Worm (Caenorhabditis elegans): ENCODE results near the gene C16D9.4.

The C16D9.4 gene

ce11 chrV:8196993-8197392 is 45.7 kb downstream of the C16D9.4 start:
- no peak for TF ChIP-seq blmp-1 (tag; optimal IDR thresholded peaks at IDR 0.05; ENCODE audit: insufficient read depth)
- TF ChIP-seq unc-55 (GFP tag; optimal IDR thresholded peaks at IDR 0.05) = no peak
- TF ChIP-seq mab-5 (tag; optimal IDR thresholded peaks at IDR 0.05) = no peak
- no peak for TF ChIP-seq ztf-4 (tag; optimal IDR thresholded peaks at IDR 0.05)
- TF ChIP-seq skn-1 (tag; optimal IDR thresholded peaks at IDR 0.05) = no peak
- no peak for TF ChIP-seq elt-1 (tag; optimal IDR thresholded peaks at IDR 0.05)
- no peak for TF ChIP-seq nhr-25 (tag; optimal IDR thresholded peaks at IDR 0.05)
- no peak for TF ChIP-seq nhr-129 (tag; optimal IDR thresholded peaks at IDR 0.05)
- no peak for TF ChIP-seq unc-62 (GFP tag; optimal IDR thresholded peaks at IDR 0.05)
- no peak for TF ChIP-seq unc-39 (tag; optimal IDR thresholded peaks at IDR 0.05)
- TF ChIP-seq sma-3 (GFP tag; optimal IDR thresholded peaks at IDR 0.05) = no peak
- no peak for TF ChIP-seq R02D3.7 (tag; optimal IDR thresholded peaks at IDR 0.05)
- TF ChIP-seq ceh-82 (tag; optimal IDR thresholded peaks at IDR 0.05) = no peak
- no peak for TF ChIP-seq egl-27 (tag; optimal IDR thresholded peaks at IDR 0.05)
- no peak for TF ChIP-seq dmd-4 (tag; optimal IDR thresholded peaks at IDR 0.05)
- no peak for TF ChIP-seq nhr-21 (tag; optimal IDR thresholded peaks at IDR 0.05)
- TF ChIP-seq fos-1 (tag; optimal IDR thresholded peaks at IDR 0.05) = no peak
- no peak for TF ChIP-seq gmeb-1 (tag; optimal IDR thresholded peaks at IDR 0.05)
- TF ChIP-seq ztf-1 (GFP tag; conservative IDR thresholded peaks at IDR 0.05) = no peak

ce11 chrV:8195889-8196418 is 46.7 kb downstream of the C16D9.4 start, which contains the start of gene F20D6.10:
Gene F20D6.10 (minus strand): TSS chrV:8195939.
- TF ChIP-seq unc-55 (GFP tag; optimal IDR thresholded peaks at IDR 0.05) (no peak), alr-1 (tag; optimal IDR thresholded peaks at IDR 0.05) (no peak), snpc-4 (tag; optimal IDR thresholded peaks at IDR 0.05) (no peak), blmp-1 (tag; optimal IDR thresholded peaks at IDR 0.05; ENCODE audit: insufficient read depth) (no peak), sma-9 (GFP tag; optimal IDR thresholded peaks at IDR 0.05) (peak; percentile 30), sma-9 (tag; optimal IDR thresholded peaks at IDR 0.05) (no peak), nhr-6 (tag; optimal IDR thresholded peaks at IDR 0.05) (no peak), R02D3.7 (tag; optimal IDR thresholded peaks at IDR 0.05) (no peak), gmeb-1 (tag; optimal IDR thresholded peaks at IDR 0.05) (no peak), lsy-2 (tag; optimal IDR thresholded peaks at IDR 0.05) (peak in 1 of 2 experiments; percentile 27), nhr-12 (tag; optimal IDR thresholded peaks at IDR 0.05) (no peak), nhr-129 (tag; optimal IDR thresholded peaks at IDR 0.05) (peak; percentile 56), C34F6.9 (tag; optimal IDR thresholded peaks at IDR 0.05) (no peak), F13H6.1 (tag; optimal IDR thresholded peaks at IDR 0.05) (peak; percentile 54)

All from whole organism, L2 larva.